Worm (Caenorhabditis elegans): Measurements from ENCODE around the gene him-8.

him-8 gene

ce11 chrIV:10548546-10548945 lies 13.2 kb upstream of the him-8 start:
- TF ChIP-seq tbx-11 (GFP tag; IDR thresholded peaks at IDR 0.05) = 0 out of 2 replicates have a peak, but pooled peaks have one; percentile 33
- peak; percentile 70 for TF ChIP-seq flt-1 (GFP tag; IDR thresholded peaks at IDR 0.05)
- 0 out of 2 replicates have a peak, but pooled peaks have one; percentile 10 for TF ChIP-seq tbx-37 (GFP tag; conservative IDR thresholded peaks at IDR 0.05)

- TF ChIP-seq ceh-13 (GFP tag; optimal IDR thresholded peaks at IDR 0.05) (no peak), pes-1 (GFP tag; IDR thresholded peaks at IDR 0.05) (no peak), ama-1 (optimal IDR thresholded peaks at IDR 0.05) (no peak), sea-1 (GFP tag; conservative IDR thresholded peaks at IDR 0.05) (no peak)
Observed at ce11 chrIV:10554947-10555346, 6.8 kb upstream of the him-8 start, which contains the start of gene zim-2. zim-2 (plus strand) TSS chrIV:10555247.

- no peak for TF ChIP-seq F13C5.2 (tag; optimal IDR thresholded peaks at IDR 0.05)
- TF ChIP-seq B0310.2 (tag; optimal IDR thresholded peaks at IDR 0.05) = no peak
- no peak for TF ChIP-seq ceh-36 (tag; optimal IDR thresholded peaks at IDR 0.05)
- TF ChIP-seq flt-1 (GFP tag; IDR thresholded peaks at IDR 0.05) = no peak
- no peak for TF ChIP-seq tbx-11 (GFP tag; IDR thresholded peaks at IDR 0.05)
- TF ChIP-seq scrt-1 (GFP tag; IDR thresholded peaks at IDR 0.05) = no peak
- TF ChIP-seq ceh-13 (GFP tag; optimal IDR thresholded peaks at IDR 0.05) = no peak
- TF ChIP-seq sea-1 (GFP tag; conservative IDR thresholded peaks at IDR 0.05) = no peak
- no peak for TF ChIP-seq ets-7 (tag; optimal IDR thresholded peaks at IDR 0.05)
- no peak for TF ChIP-seq pes-1 (GFP tag; IDR thresholded peaks at IDR 0.05)
- no peak for TF ChIP-seq aly-1 (tag; optimal IDR thresholded peaks at IDR 0.05)
- no peak for TF ChIP-seq hmg-4 (GFP tag; optimal IDR thresholded peaks at IDR 0.05)
- TF ChIP-seq hmbx-1 (tag; optimal IDR thresholded peaks at IDR 0.05) = no peak
- no peak for TF ChIP-seq hnd-1 (tag; optimal IDR thresholded peaks at IDR 0.05)
- TF ChIP-seq tra-4 (tag; optimal IDR thresholded peaks at IDR 0.05) = no peak
- TF ChIP-seq tbx-37 (GFP tag; conservative IDR thresholded peaks at IDR 0.05) = no peak
- no peak for TF ChIP-seq ama-1 (optimal IDR thresholded peaks at IDR 0.05)
Observed at ce11 chrIV:10558415-10558814, 3.3 kb upstream of the him-8 start, which contains the start of gene zim-3. zim-3 (plus strand) TSS chrIV:10558715.

ce11 chrIV:10564613-10565012 lies 2.9 kb downstream of the him-8 start:
- TF ChIP-seq aly-1 (tag; optimal IDR thresholded peaks at IDR 0.05) (no peak), hmg-4 (GFP tag; optimal IDR thresholded peaks at IDR 0.05) (no peak), tbx-11 (GFP tag; IDR thresholded peaks at IDR 0.05) (no peak), hmbx-1 (tag; optimal IDR thresholded peaks at IDR 0.05) (no peak), flt-1 (GFP tag; IDR thresholded peaks at IDR 0.05) (no peak), F13C5.2 (tag; optimal IDR thresholded peaks at IDR 0.05) (no peak), ets-7 (tag; optimal IDR thresholded peaks at IDR 0.05) (no peak), hnd-1 (tag; optimal IDR thresholded peaks at IDR 0.05) (no peak), ceh-36 (tag; optimal IDR thresholded peaks at IDR 0.05) (no peak)

- no peak for TF ChIP-seq ets-7 (tag; optimal IDR thresholded peaks at IDR 0.05)
- no peak for TF ChIP-seq F13C5.2 (tag; optimal IDR thresholded peaks at IDR 0.05)
- TF ChIP-seq ama-1 (optimal IDR thresholded peaks at IDR 0.05) = no peak
- no peak for TF ChIP-seq pes-1 (GFP tag; IDR thresholded peaks at IDR 0.05)
- TF ChIP-seq ceh-36 (tag; optimal IDR thresholded peaks at IDR 0.05) = no peak
- TF ChIP-seq scrt-1 (GFP tag; IDR thresholded peaks at IDR 0.05) = no peak
- no peak for TF ChIP-seq hmg-4 (GFP tag; optimal IDR thresholded peaks at IDR 0.05)
- no peak for TF ChIP-seq tbx-11 (GFP tag; IDR thresholded peaks at IDR 0.05)
- no peak for TF ChIP-seq tra-4 (tag; optimal IDR thresholded peaks at IDR 0.05)
- no peak for TF ChIP-seq sea-1 (GFP tag; conservative IDR thresholded peaks at IDR 0.05)
- TF ChIP-seq B0310.2 (tag; optimal IDR thresholded peaks at IDR 0.05) = no peak
- no peak for TF ChIP-seq ceh-13 (GFP tag; optimal IDR thresholded peaks at IDR 0.05)
- TF ChIP-seq tbx-37 (GFP tag; conservative IDR thresholded peaks at IDR 0.05) = no peak
Observed at ce11 chrIV:10565282-10565681, 3.6 kb downstream of the him-8 start.

ce11 chrIV:10567822-10568221 lies 6.1 kb downstream of the him-8 start:
- TF ChIP-seq B0310.2 (tag; optimal IDR thresholded peaks at IDR 0.05) (no peak), tbx-37 (GFP tag; conservative IDR thresholded peaks at IDR 0.05) (no peak), ets-7 (tag; optimal IDR thresholded peaks at IDR 0.05) (no peak), F13C5.2 (tag; optimal IDR thresholded peaks at IDR 0.05) (no peak), ceh-13 (GFP tag; optimal IDR thresholded peaks at IDR 0.05) (no peak), aly-1 (tag; optimal IDR thresholded peaks at IDR 0.05) (no peak), tbx-11 (GFP tag; IDR thresholded peaks at IDR 0.05) (no peak), sea-1 (GFP tag; conservative IDR thresholded peaks at IDR 0.05) (no peak), pes-1 (GFP tag; IDR thresholded peaks at IDR 0.05) (no peak), ama-1 (optimal IDR thresholded peaks at IDR 0.05) (no peak), flt-1 (GFP tag; IDR thresholded peaks at IDR 0.05) (no peak), hmbx-1 (tag; optimal IDR thresholded peaks at IDR 0.05) (no peak), scrt-1 (GFP tag; IDR thresholded peaks at IDR 0.05) (no peak), tra-4 (tag; optimal IDR thresholded peaks at IDR 0.05) (no peak), hmg-4 (GFP tag; optimal IDR thresholded peaks at IDR 0.05) (no peak)

- no peak for TF ChIP-seq pes-1 (GFP tag; IDR thresholded peaks at IDR 0.05)
- no peak for TF ChIP-seq B0310.2 (tag; optimal IDR thresholded peaks at IDR 0.05)
- no peak for TF ChIP-seq ceh-13 (GFP tag; optimal IDR thresholded peaks at IDR 0.05)
- TF ChIP-seq flt-1 (GFP tag; IDR thresholded peaks at IDR 0.05) = no peak
- no peak for TF ChIP-seq hnd-1 (tag; optimal IDR thresholded peaks at IDR 0.05)
- TF ChIP-seq tra-4 (tag; optimal IDR thresholded peaks at IDR 0.05) = no peak
- no peak for TF ChIP-seq scrt-1 (GFP tag; IDR thresholded peaks at IDR 0.05)
- no peak for TF ChIP-seq hmg-4 (GFP tag; optimal IDR thresholded peaks at IDR 0.05)
- TF ChIP-seq ceh-36 (tag; optimal IDR thresholded peaks at IDR 0.05) = no peak
- TF ChIP-seq ets-7 (tag; optimal IDR thresholded peaks at IDR 0.05) = no peak
Observed at ce11 chrIV:10570065-10570464, 8.4 kb downstream of the him-8 start.

ce11 chrIV:10571020-10571419 lies 9.3 kb downstream of the him-8 start:
- no peak for TF ChIP-seq pes-1 (GFP tag; IDR thresholded peaks at IDR 0.05)
- no peak for TF ChIP-seq tbx-37 (GFP tag; conservative IDR thresholded peaks at IDR 0.05)
- no peak for TF ChIP-seq flt-1 (GFP tag; IDR thresholded peaks at IDR 0.05)
- TF ChIP-seq F13C5.2 (tag; optimal IDR thresholded peaks at IDR 0.05) = no peak
- TF ChIP-seq ceh-36 (tag; optimal IDR thresholded peaks at IDR 0.05) = no peak
- TF ChIP-seq B0310.2 (tag; optimal IDR thresholded peaks at IDR 0.05) = no peak
- no peak for TF ChIP-seq tbx-11 (GFP tag; IDR thresholded peaks at IDR 0.05)
- no peak for TF ChIP-seq scrt-1 (GFP tag; IDR thresholded peaks at IDR 0.05)
- TF ChIP-seq sea-1 (GFP tag; conservative IDR thresholded peaks at IDR 0.05) = no peak
- TF ChIP-seq tra-4 (tag; optimal IDR thresholded peaks at IDR 0.05) = no peak
- no peak for TF ChIP-seq hmbx-1 (tag; optimal IDR thresholded peaks at IDR 0.05)
- TF ChIP-seq ets-7 (tag; optimal IDR thresholded peaks at IDR 0.05) = no peak
- no peak for TF ChIP-seq ama-1 (optimal IDR thresholded peaks at IDR 0.05)
- no peak for TF ChIP-seq aly-1 (tag; optimal IDR thresholded peaks at IDR 0.05)
- TF ChIP-seq hnd-1 (tag; optimal IDR thresholded peaks at IDR 0.05) = no peak
- TF ChIP-seq hmg-4 (GFP tag; optimal IDR thresholded peaks at IDR 0.05) = no peak
- no peak for TF ChIP-seq ceh-13 (GFP tag; optimal IDR thresholded peaks at IDR 0.05)

All from whole organism, early embryonic.